Worm (Caenorhabditis elegans): Measurements from ENCODE around the gene C40H1.3.

ce11 chrIII:9340025-9340424, 10.9 kb upstream of the C40H1.3 start:
- no peak for TF ChIP-seq him-1 (tag; optimal IDR thresholded peaks at IDR 0.05)
- TF ChIP-seq dao-5 (tag; optimal IDR thresholded peaks at IDR 0.05) = no peak
